Worm (Caenorhabditis elegans) whole organism, L3 larva: ENCODE measurements around the gene T01C1.4.

Experiments
- ZK546.5 ChIP-seq: sonication (generic microtip); optimal IDR thresholded peaks from 2 replicates; lab custom pipeline; 2017; ENCODE audit warnings: missing biosample characterization, missing genetic modification characterization
- aly-2 ChIP-seq: fragments of 150-350 bp; optimal IDR thresholded peaks from 2 replicates; lab custom pipeline; 2014; ENCODE audit warnings: missing biosample characterization, missing genetic modification characterization
- ceh-16 ChIP-seq: sonication (generic microtip); optimal IDR thresholded peaks from 2 replicates; lab custom pipeline; 2017; ENCODE audit warnings: missing biosample characterization, missing genetic modification characterization
- ceh-28 ChIP-seq: fragments of 150-350 bp; optimal IDR thresholded peaks from 2 replicates; lab custom pipeline; 2014; ENCODE audit warnings: missing biosample characterization, missing genetic modification reagents, missing genetic modification characterization
- ceh-82 ChIP-seq: fragments of 150-350 bp; optimal IDR thresholded peaks from 2 replicates; lab custom pipeline; 2014; ENCODE audit warnings: missing biosample characterization, missing genetic modification characterization
- ceh-9 ChIP-seq: sonication (generic microtip); optimal IDR thresholded peaks from 2 replicates; lab custom pipeline; 2018; ENCODE audit warnings: missing biosample characterization, missing genetic modification characterization
- daf-12 ChIP-seq: fragments of 150-350 bp; optimal IDR thresholded peaks from 2 replicates; lab custom pipeline; 2014; ENCODE audit warnings: missing biosample characterization, missing genetic modification reagents, missing genetic modification characterization
- egl-27 ChIP-seq: sonication (generic microtip); optimal IDR thresholded peaks from 4 replicates; lab custom pipeline; 2017; ENCODE audit warnings: missing biosample characterization, missing genetic modification reagents, missing genetic modification characterization
- elt-1 ChIP-seq: fragments of 150-350 bp; optimal IDR thresholded peaks from 2 replicates; lab custom pipeline; 2014; ENCODE audit warnings: missing biosample characterization, missing genetic modification characterization
- elt-2 ChIP-seq: sonication (generic microtip); optimal IDR thresholded peaks from 2 replicates; lab custom pipeline; 2016; ENCODE audit warnings: missing genetic modification reagents, mild to moderate bottlenecking, missing genetic modification characterization, missing compliant biosample characterization
- elt-3 ChIP-seq, 3 experiments: fragments of 150-350 bp in 1 of 3; sonication (generic microtip) in 2 of 3; optimal IDR thresholded peaks; 2 replicates in 2 of 3; 4 replicates in 1 of 3; lab custom pipeline; 2014 to 2017; ENCODE audit warnings: missing biosample characterization in 3 of 3, missing genetic modification characterization in 3 of 3
- eor-1 ChIP-seq, 2 experiments: fragments of 150-350 bp; optimal IDR thresholded peaks; 2 replicates each; lab custom pipeline; 2014 to 2018; ENCODE audit warnings: missing biosample characterization in 2 of 2, missing genetic modification characterization in 2 of 2
- fkh-10 ChIP-seq: sonication (generic microtip); optimal IDR thresholded peaks from 2 replicates; lab custom pipeline; 2017; ENCODE audit warnings: missing biosample characterization, missing genetic modification reagents, missing genetic modification characterization
- fkh-2 ChIP-seq: fragments of 150-350 bp; optimal IDR thresholded peaks from 2 replicates; lab custom pipeline; 2014; ENCODE audit warnings: missing biosample characterization, missing genetic modification reagents, missing genetic modification characterization
- hmg-11 ChIP-seq: sonication (generic microtip); optimal IDR thresholded peaks from 2 replicates; lab custom pipeline; 2016; ENCODE audit warnings: missing genetic modification characterization, missing compliant biosample characterization
- jun-1 ChIP-seq: fragments of 150-350 bp; optimal IDR thresholded peaks from 2 replicates; lab custom pipeline; 2014; ENCODE audit warnings: missing biosample characterization, missing genetic modification reagents, missing genetic modification characterization
- lin-15B ChIP-seq: fragments of 150-350 bp; optimal IDR thresholded peaks from 2 replicates; lab custom pipeline; 2014; ENCODE audit warnings: missing biosample characterization, missing genetic modification characterization
- lin-39 ChIP-seq: fragments of 150-350 bp; optimal IDR thresholded peaks from 2 replicates; lab custom pipeline; 2018; ENCODE audit warnings: missing biosample characterization, missing genetic modification reagents, missing genetic modification characterization
- lsy-12 ChIP-seq: sonication (generic microtip); optimal IDR thresholded peaks from 2 replicates; lab custom pipeline; 2016; ENCODE audit warnings: mild to moderate bottlenecking, missing genetic modification characterization, missing compliant biosample characterization
- mml-1 ChIP-seq: fragments of 150-350 bp; sonication (generic microtip); optimal IDR thresholded peaks from 3 replicates; lab custom pipeline; 2014; ENCODE audit warnings: missing biosample characterization, missing genetic modification characterization
- nfya-1 ChIP-seq: sonication (generic microtip); optimal IDR thresholded peaks from 2 replicates; lab custom pipeline; 2017; ENCODE audit warnings: missing genetic modification characterization, mild to moderate bottlenecking, missing compliant biosample characterization, antibody characterized with exemption, moderate library complexity; ENCODE audit not compliant: insufficient read depth
- nhr-11 ChIP-seq: fragments of 150-350 bp; optimal IDR thresholded peaks from 2 replicates; lab custom pipeline; 2014; ENCODE audit warnings: missing biosample characterization, missing genetic modification characterization
- nhr-12 ChIP-seq: fragments of 150-350 bp; optimal IDR thresholded peaks from 2 replicates; lab custom pipeline; 2014; ENCODE audit warnings: missing biosample characterization, missing genetic modification characterization
- nhr-23 ChIP-seq: fragments of 150-350 bp; optimal IDR thresholded peaks from 2 replicates; lab custom pipeline; 2014; ENCODE audit warnings: missing biosample characterization, missing genetic modification reagents, missing genetic modification characterization
- nhr-25 ChIP-seq: sonication (generic microtip); optimal IDR thresholded peaks from 2 replicates; lab custom pipeline; 2017; ENCODE audit warnings: missing biosample characterization, missing genetic modification characterization
- nhr-28 ChIP-seq: fragments of 150-350 bp; optimal IDR thresholded peaks from 2 replicates; lab custom pipeline; 2014; ENCODE audit warnings: missing biosample characterization, missing genetic modification characterization
- nhr-43 ChIP-seq: sonication (generic microtip); optimal IDR thresholded peaks from 2 replicates; lab custom pipeline; 2016; ENCODE audit warnings: mild to moderate bottlenecking, missing genetic modification characterization, missing compliant biosample characterization; ENCODE audit not compliant: poor library complexity, severe bottlenecking
- nhr-67 ChIP-seq: fragments of 150-350 bp; optimal IDR thresholded peaks from 2 replicates; lab custom pipeline; 2014; ENCODE audit warnings: missing biosample characterization, missing genetic modification characterization
- nhr-76 ChIP-seq: fragments of 150-350 bp; sonication (generic microtip); optimal IDR thresholded peaks from 5 replicates; lab custom pipeline; 2014; ENCODE audit warnings: missing biosample characterization, missing genetic modification characterization
- nhr-77 ChIP-seq: fragments of 150-350 bp; optimal IDR thresholded peaks from 2 replicates; lab custom pipeline; 2014; ENCODE audit warnings: missing biosample characterization, missing genetic modification characterization
- pha-4 ChIP-seq: fragments of 150-350 bp; optimal IDR thresholded peaks from 2 replicates; lab custom pipeline; 2014; ENCODE audit warnings: missing biosample characterization, missing genetic modification reagents, missing genetic modification characterization
- pqm-1 ChIP-seq: fragments of 150-350 bp; optimal IDR thresholded peaks from 2 replicates; lab custom pipeline; 2017; ENCODE audit warnings: missing biosample characterization, missing genetic modification characterization, inconsistent platforms
- snpc-4 ChIP-seq: fragments of 150-350 bp; optimal IDR thresholded peaks from 2 replicates; lab custom pipeline; 2014; ENCODE audit warnings: missing biosample characterization, missing genetic modification characterization
- unc-39 ChIP-seq: sonication (generic microtip); optimal IDR thresholded peaks from 4 replicates; lab custom pipeline; 2017; ENCODE audit warnings: missing biosample characterization, missing genetic modification characterization
- zag-1 ChIP-seq: fragments of 150-350 bp; optimal IDR thresholded peaks from 2 replicates; lab custom pipeline; 2014; ENCODE audit warnings: missing biosample characterization, missing genetic modification characterization
- ztf-11 ChIP-seq: fragments of 150-350 bp; optimal IDR thresholded peaks from 2 replicates; lab custom pipeline; 2014; ENCODE audit warnings: missing biosample characterization, missing genetic modification characterization
- ztf-4 ChIP-seq: fragments of 150-350 bp; optimal IDR thresholded peaks from 2 replicates; lab custom pipeline; 2014; ENCODE audit warnings: missing biosample characterization, missing genetic modification characterization

T01C1.4 gene

DNA sequence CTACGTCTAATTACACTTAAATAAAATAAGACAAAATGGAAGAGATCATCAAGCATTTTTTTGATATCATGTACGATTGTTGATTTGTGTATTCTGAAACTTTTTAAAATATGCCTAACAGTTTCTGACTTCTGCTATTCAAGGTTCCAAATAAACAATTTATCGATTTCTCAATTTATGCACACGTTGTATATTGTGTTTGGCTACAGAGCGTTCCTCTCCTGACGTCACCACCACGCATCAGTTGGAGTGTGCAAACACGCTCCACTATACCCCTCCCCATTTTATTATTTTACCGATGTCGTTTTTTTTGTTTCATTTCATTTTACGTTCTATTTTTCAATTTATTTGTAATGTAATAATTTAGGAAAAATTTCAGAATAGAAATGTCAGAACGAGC lies 22.0 kb downstream of the T01C1.4 start, which contains the start of gene plpp-1.3 (continued):
- TF ChIP-seq elt-2 (tag; lab: Kevin White, UChicago), result peak; percentile 53
- no peak for TF ChIP-seq nhr-28
- no peak for TF ChIP-seq nhr-12 (tag; lab: Kevin White, UChicago)
- no peak for TF ChIP-seq nhr-67 (tag; lab: Kevin White, UChicago)
- no peak for TF ChIP-seq pha-4 (tag; lab: Kevin White, UChicago)
- TF ChIP-seq nhr-25 (tag; lab: Kevin White, UChicago), result no peak
- no peak for TF ChIP-seq ceh-16 (tag; lab: Kevin White, UChicago)
- TF ChIP-seq lin-15B (tag; lab: Kevin White, UChicago), result no peak
- no peak for TF ChIP-seq lin-39 (tag; lab: Kevin White, UChicago)
- no peak for TF ChIP-seq nhr-77 (tag; lab: Kevin White, UChicago)
- TF ChIP-seq elt-1, result no peak
- no peak for TF ChIP-seq zag-1

- TF ChIP-seq elt-2 (tag; lab: Kevin White, UChicago) (peak; percentile 82), nhr-77 (tag; lab: Kevin White, UChicago) (no peak), nhr-12 (tag; lab: Kevin White, UChicago) (no peak), pqm-1 (peak; percentile 60)
Observed at ce11 chrX:10694248-10694647, 22.7 kb downstream of the T01C1.4 start.

ce11 chrX:10692057-10692456 lies 24.9 kb downstream of the T01C1.4 start:
- no peak for TF ChIP-seq snpc-4 (tag; lab: Kevin White, UChicago)
- TF ChIP-seq nfya-1 (tag; lab: Kevin White, UChicago), result no peak
- TF ChIP-seq ztf-4, result no peak
- no peak for TF ChIP-seq jun-1 (tag; lab: Kevin White, UChicago)
- TF ChIP-seq egl-27 (tag; lab: Kevin White, UChicago), result no peak
- TF ChIP-seq eor-1 (tag; optimal IDR thresholded peaks at IDR 0.05; lab: Kevin White, UChicago), result no peak
- TF ChIP-seq lsy-12 (tag; lab: Kevin White, UChicago), result no peak
- no peak for TF ChIP-seq elt-2 (tag; lab: Kevin White, UChicago)
- TF ChIP-seq ceh-16 (tag; lab: Kevin White, UChicago), result no peak
- TF ChIP-seq, all 47 proteins: peak for 0

ce11 chrX:10691643-10692042 lies 25.3 kb downstream of the T01C1.4 start, which contains the start of gene yap-1:
TSS of gene yap-1 (plus strand) at chrX:10691943.
- no peak for TF ChIP-seq nhr-25 (tag; lab: Kevin White, UChicago)
- no peak for TF ChIP-seq ceh-16 (tag; lab: Kevin White, UChicago)
- TF ChIP-seq ceh-9 (tag; lab: Kevin White, UChicago), result no peak
- TF ChIP-seq ceh-82, result no peak
- no peak for TF ChIP-seq mml-1 (tag; lab: Kevin White, UChicago)
- no peak for TF ChIP-seq eor-1 (tag; optimal IDR thresholded peaks at IDR 0.05; lab: Kevin White, UChicago)
- TF ChIP-seq daf-12, result no peak
- TF ChIP-seq ztf-4, result no peak
- no peak for TF ChIP-seq nhr-28
- no peak for TF ChIP-seq hmg-11 (tag; lab: Kevin White, UChicago)
- TF ChIP-seq nhr-43, result no peak
- TF ChIP-seq egl-27 (tag; lab: Kevin White, UChicago), result no peak
- no peak for TF ChIP-seq zag-1
- TF ChIP-seq ztf-11, result no peak

DNA sequence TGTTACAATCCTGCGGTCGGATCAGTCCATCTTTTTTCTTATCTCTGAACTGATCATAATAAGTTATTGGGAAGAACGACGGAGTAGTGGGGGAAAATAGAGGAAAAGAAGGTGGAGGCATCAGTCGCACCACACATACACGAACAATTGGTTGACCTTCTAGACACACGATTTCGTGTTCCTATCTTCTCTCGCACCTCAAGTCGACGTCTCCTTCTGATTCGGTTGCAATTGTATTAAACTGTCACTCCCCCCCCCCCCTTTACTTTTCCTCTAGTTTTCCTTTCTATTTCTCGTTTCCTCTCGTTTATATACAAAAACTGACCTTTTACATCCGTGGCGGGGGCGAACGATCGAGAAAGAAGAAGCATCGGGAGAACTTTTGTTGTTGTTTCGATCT lies 25.7 kb downstream of the T01C1.4 start:
- peak; percentile 89 for TF ChIP-seq nhr-25 (tag; lab: Kevin White, UChicago)
- no peak for TF ChIP-seq lin-39 (tag; lab: Kevin White, UChicago)
- TF ChIP-seq elt-3 (tag; optimal IDR thresholded peaks at IDR 0.05; lab: Kevin White, UChicago), result no peak
- no peak for TF ChIP-seq jun-1 (tag; lab: Kevin White, UChicago)
- TF ChIP-seq nhr-12 (tag; lab: Kevin White, UChicago), result no peak
- TF ChIP-seq egl-27 (tag; lab: Kevin White, UChicago), result no peak
- TF ChIP-seq ZK546.5 (tag; lab: Kevin White, UChicago), result no peak
- TF ChIP-seq nhr-77 (tag; lab: Kevin White, UChicago), result no peak
- TF ChIP-seq elt-2 (tag; lab: Kevin White, UChicago), result no peak
- peak; percentile 49 for TF ChIP-seq nhr-43
- TF ChIP-seq elt-1, result no peak
- peak; percentile 72 for TF ChIP-seq lsy-12 (tag; lab: Kevin White, UChicago)
- peak; percentile 60 for TF ChIP-seq nhr-23 (tag; lab: Kevin White, UChicago)
- TF ChIP-seq zag-1, result no peak
- TF ChIP-seq nhr-76 (tag; lab: Kevin White, UChicago), result no peak
- TF ChIP-seq fkh-2, result no peak
- TF ChIP-seq ceh-28, result no peak
- no peak for TF ChIP-seq unc-39
- no peak for TF ChIP-seq mml-1 (tag; lab: Kevin White, UChicago)
- no peak for TF ChIP-seq fkh-10
- no peak for TF ChIP-seq nhr-11 (tag; lab: Kevin White, UChicago)
- TF ChIP-seq aly-2 (tag; lab: Kevin White, UChicago), result no peak
